Fruit fly (Drosophila melanogaster): ENCODE measurements around the gene kat-60L1.

- TF ChIP-seq kay (GFP tag; ENCODE audit: borderline replicate concordance) = no peak
- no peak for TF ChIP-seq Hr96 (GFP tag; optimal IDR thresholded peaks at IDR 0.05)
- peak; percentile 6 for TF ChIP-seq cic (GFP tag; optimal IDR thresholded peaks at IDR 0.05)
- TF ChIP-seq CG11617 (GFP tag; optimal IDR thresholded peaks at IDR 0.05) = no peak
- TF ChIP-seq tj (GFP tag; optimal IDR thresholded peaks at IDR 0.05) = no peak
These were observed 20.3 kb downstream of the kat-60L1 start, which contains the start of gene CG11000 for dm6 chr3R:5801703-5802436.

All from whole organism, adult.